Fruit fly (Drosophila melanogaster) whole organism: ENCODE results near the gene plx.

Experiments used
- EcR ChIP-seq, 2 experiments: fragments of >200 bp; optimal IDR thresholded peaks; 2 replicates each; lab custom pipeline; 2017; ENCODE audit warnings: missing biosample characterization in 2 of 2, missing genetic modification characterization in 2 of 2, missing genetic modification reagents in 2 of 2
- usp ChIP-seq: fragments of >200 bp; optimal IDR thresholded peaks from 2 replicates; lab custom pipeline; 2017; ENCODE audit warnings: missing biosample characterization, missing genetic modification characterization, mixed read lengths

DNA sequence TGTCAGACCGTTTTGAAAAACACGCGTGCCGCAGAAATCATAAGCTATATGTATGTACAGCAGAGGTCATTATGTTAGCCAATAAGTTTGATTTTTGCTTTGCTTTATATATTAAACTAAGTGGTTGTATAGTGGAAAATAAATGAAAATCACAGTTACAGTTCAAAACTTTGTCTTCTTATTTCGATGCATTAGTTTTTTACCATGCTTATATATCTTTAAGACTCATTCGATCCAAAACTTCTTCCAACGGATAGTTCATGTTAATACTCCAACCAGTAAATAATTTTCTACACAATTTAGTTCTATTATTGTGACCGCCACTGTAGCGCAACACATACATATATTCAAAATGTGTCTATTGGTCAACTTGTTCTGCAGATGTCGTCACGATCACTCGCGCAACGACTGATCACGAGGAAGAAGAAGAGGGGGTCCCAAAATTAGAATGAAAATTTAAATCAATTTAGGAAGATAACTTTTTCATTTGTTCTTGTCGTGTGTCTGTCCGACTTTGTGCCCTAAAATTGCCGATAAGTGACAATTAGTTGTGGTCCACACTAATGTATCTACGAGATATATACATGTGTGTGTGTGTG, 19.9 kb downstream of the plx start:
- TF ChIP-seq EcR (GFP tag; optimal IDR thresholded peaks at IDR 0.05; lab: Kevin White, UChicago): no peak
- no peak for TF ChIP-seq usp (GFP tag; lab: Kevin White, UChicago)
